Fruit fly (Drosophila melanogaster) whole organism, wandering third instar larva: Measurements from ENCODE around the gene HDAC6.

ENCODE experiments used
- Dif ChIP-seq: fragments of 200-275, 200-300 bp; sonication (Bioruptor generic); optimal IDR thresholded peaks from 2 replicates; lab custom pipeline; 2018; ENCODE audit warnings: missing biosample characterization, missing genetic modification characterization; ENCODE audit not compliant: partially characterized antibody
- Hr78 ChIP-seq: fragments of >200 bp; optimal IDR thresholded peaks from 2 replicates; lab custom pipeline; 2017; ENCODE audit warnings: missing biosample characterization, missing genetic modification characterization
- sage ChIP-seq: fragments of 200-800 bp; sonication (Bioruptor generic); optimal IDR thresholded peaks from 2 replicates; lab custom pipeline; 2016; ENCODE audit warnings: missing biosample characterization, mild to moderate bottlenecking, missing genetic modification characterization

DNA sequence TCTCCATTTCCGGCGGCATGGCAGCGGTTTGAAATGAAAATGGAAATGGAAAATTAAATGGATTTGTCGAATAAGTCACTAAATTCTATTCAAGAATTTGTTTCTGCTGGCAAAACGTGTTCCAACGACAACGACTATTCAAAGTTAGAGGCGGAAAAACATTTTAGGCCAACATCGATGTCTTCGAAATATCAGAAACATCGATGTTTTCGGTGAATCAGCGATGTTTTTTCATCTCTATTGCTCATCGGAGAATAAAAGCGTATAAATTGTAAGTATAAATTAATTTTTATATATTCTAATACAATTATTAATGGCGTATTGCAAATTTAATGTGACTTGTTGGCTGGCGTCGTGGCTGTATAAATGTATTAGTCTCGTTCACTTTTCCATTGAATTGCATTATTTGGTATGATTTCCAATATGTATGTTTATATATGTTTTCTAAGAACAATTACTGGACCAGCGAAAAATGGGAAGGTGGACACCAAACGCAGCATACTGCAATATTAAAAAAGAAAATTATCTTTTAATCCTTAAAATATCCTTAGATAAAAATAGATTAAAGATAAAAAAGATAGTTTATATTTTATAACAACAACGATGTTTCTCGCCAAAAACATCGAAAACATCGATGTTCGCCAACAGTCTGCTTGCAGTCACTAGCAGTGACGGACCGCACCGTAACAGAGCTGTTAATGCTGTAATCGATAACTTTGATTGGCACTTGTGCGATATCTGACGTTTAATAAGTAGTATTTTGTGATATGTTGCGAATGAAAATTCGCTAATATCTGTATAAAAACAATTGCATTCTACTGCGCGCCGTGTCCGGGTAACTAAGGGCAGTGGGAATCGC, 11.6 kb downstream of the HDAC6 start, which contains the start of the genes CG12608 and Prp5:
- no peak for TF ChIP-seq Hr78 (GFP tag; lab: Kevin White, UChicago)
- no peak for TF ChIP-seq sage (GFP tag; lab: Kevin White, UChicago)
- TF ChIP-seq Dif (GFP tag; lab: Kevin White, UChicago): no peak
